ENCODE assay signal across 3 worm cellular contexts in genomic region chrIV:1838583-1838982, ce11.
TF ChIP-seq lines count a peak whose summit lies in the region.

No protein-coding gene starts in this region.

TF ChIP-seq in whole organism, L1 larva, 84 proteins besides CTCF, POLR2A, EP300 and RAD21 (continued from another document):
- peak; percentile 14 for TF ChIP-seq rnt-1 (tag; optimal IDR thresholded peaks at IDR 0.05; lab: Kevin White, UChicago)
- peak in 1 of 2 experiments; percentile 25 for TF ChIP-seq mdl-1 (tag; optimal IDR thresholded peaks at IDR 0.05; lab: Kevin White, UChicago)
- no peak for TF ChIP-seq blmp-1 (tag; optimal IDR thresholded peaks at IDR 0.05; lab: Kevin White, UChicago)
- no peak for TF ChIP-seq nhr-12 (tag; optimal IDR thresholded peaks at IDR 0.05; lab: Kevin White, UChicago)
- TF ChIP-seq aha-1 (tag; optimal IDR thresholded peaks at IDR 0.05; lab: Kevin White, UChicago) = no peak
- TF ChIP-seq unc-30 (tag; optimal IDR thresholded peaks at IDR 0.05; lab: Kevin White, UChicago) = no peak
- TF ChIP-seq unc-130 (tag; optimal IDR thresholded peaks at IDR 0.05; lab: Kevin White, UChicago) = no peak
- no peak for TF ChIP-seq hlh-4 (tag; optimal IDR thresholded peaks at IDR 0.05; lab: Kevin White, UChicago)
- no peak for TF ChIP-seq jun-1 (tag; optimal IDR thresholded peaks at IDR 0.05; lab: Kevin White, UChicago)
- TF ChIP-seq grh-1 (GFP tag; IDR thresholded peaks at IDR 0.05; lab: Robert Waterston, UW) = 0 out of 2 replicates have a peak, but pooled peaks have one; percentile 13
- no peak for TF ChIP-seq C16A3.4 (tag; optimal IDR thresholded peaks at IDR 0.05; lab: Kevin White, UChicago)
- TF ChIP-seq swsn-7 (tag; optimal IDR thresholded peaks at IDR 0.05; lab: Kevin White, UChicago) = peak; percentile 16
- peak; percentile 38 for TF ChIP-seq lin-14 (GFP tag; optimal IDR thresholded peaks at IDR 0.05; lab: Kevin White, UChicago)
- no peak for TF ChIP-seq skn-1 (tag; optimal IDR thresholded peaks at IDR 0.05; lab: Kevin White, UChicago)
- TF ChIP-seq efl-1 (optimal IDR thresholded peaks at IDR 0.05; lab: Kevin White, UChicago) = peak in 1 of 2 experiments; percentile 4
- TF ChIP-seq efl-1 (GFP tag; optimal IDR thresholded peaks at IDR 0.05 in 1 of 2; lab: Kevin White, UChicago) = peak in 1 of 2 experiments; percentile 72
- TF ChIP-seq C34B4.2 (tag; optimal IDR thresholded peaks at IDR 0.05; lab: Kevin White, UChicago) = no peak
- TF ChIP-seq elt-2 (tag; optimal IDR thresholded peaks at IDR 0.05; lab: Kevin White, UChicago) = no peak
- TF ChIP-seq hlh-17 (GFP tag; optimal IDR thresholded peaks at IDR 0.05; lab: Kevin White, UChicago; ENCODE audit: borderline replicate concordance) = no peak
- TF ChIP-seq snpc-4 (tag; optimal IDR thresholded peaks at IDR 0.05; lab: Kevin White, UChicago) = no peak
- peak in 1 of 2 experiments; percentile 5 for TF ChIP-seq lsy-2 (tag; optimal IDR thresholded peaks at IDR 0.05; lab: Kevin White, UChicago)
- TF ChIP-seq tbx-2 (tag; optimal IDR thresholded peaks at IDR 0.05; lab: Kevin White, UChicago) = no peak
- no peak for TF ChIP-seq ces-1 (GFP tag; optimal IDR thresholded peaks at IDR 0.05; lab: Kevin White, UChicago)
- TF ChIP-seq sox-4 (tag; optimal IDR thresholded peaks at IDR 0.05; lab: Kevin White, UChicago) = no peak
- no peak for TF ChIP-seq hpl-2 (GFP tag; optimal IDR thresholded peaks at IDR 0.05; lab: Kevin White, UChicago)
- TF ChIP-seq nhr-47 (tag; optimal IDR thresholded peaks at IDR 0.05; lab: Kevin White, UChicago) = peak; percentile 28
- TF ChIP-seq nhr-19 (GFP tag; conservative IDR thresholded peaks at IDR 0.05; lab: Robert Waterston, UW) = no peak
- no peak for TF ChIP-seq lir-3 (tag; optimal IDR thresholded peaks at IDR 0.05; lab: Kevin White, UChicago; ENCODE audit: poor library complexity)
- TF ChIP-seq unc-86 (tag; optimal IDR thresholded peaks at IDR 0.05; lab: Kevin White, UChicago) = no peak
- no peak for TF ChIP-seq ceh-63 (GFP tag; optimal IDR thresholded peaks at IDR 0.05; lab: Kevin White, UChicago)
- TF ChIP-seq ztf-11 (tag; optimal IDR thresholded peaks at IDR 0.05; lab: Kevin White, UChicago) = no peak
- no peak for TF ChIP-seq ceh-88 (GFP tag; IDR thresholded peaks at IDR 0.05; lab: Robert Waterston, UW)
- TF ChIP-seq snu-23 (GFP tag; optimal IDR thresholded peaks at IDR 0.05; lab: Kevin White, UChicago) = peak; percentile 23
- no peak for TF ChIP-seq pqm-1 (tag; optimal IDR thresholded peaks at IDR 0.05; lab: Kevin White, UChicago)
- no peak for TF ChIP-seq ama-1 (optimal IDR thresholded peaks at IDR 0.05; lab: Kevin White, UChicago)
- TF ChIP-seq Y116A8C.19 (tag; optimal IDR thresholded peaks at IDR 0.05; lab: Kevin White, UChicago; ENCODE audit: borderline replicate concordance) = no peak

TF ChIP-seq in whole organism, L3 larva, 47 proteins besides CTCF, POLR2A, EP300 and RAD21 (continued from another document):
- TF ChIP-seq pha-4 (tag; optimal IDR thresholded peaks at IDR 0.05; lab: Kevin White, UChicago) = peak; percentile 33

TF ChIP-seq in whole organism, L4 larva, 104 proteins besides CTCF, POLR2A, EP300 and RAD21 (continued from another document):
- TF ChIP-seq daf-8 (GFP tag; IDR thresholded peaks at IDR 0.05; lab: Robert Waterston, UW) = no peak
- no peak for TF ChIP-seq ceh-20 (GFP tag; IDR thresholded peaks at IDR 0.05; lab: Robert Waterston, UW)
- TF ChIP-seq zip-11 (GFP tag; IDR thresholded peaks at IDR 0.05; lab: Robert Waterston, UW) = no peak
- peak in 1 of 2 experiments; percentile 38 for TF ChIP-seq unc-62 (GFP tag; optimal IDR thresholded peaks at IDR 0.05 in 1 of 2; lab: Kevin White, UChicago)
- no peak for TF ChIP-seq unc-62 (tag; optimal IDR thresholded peaks at IDR 0.05; lab: Kevin White, UChicago)
- TF ChIP-seq egl-43 (GFP tag; IDR thresholded peaks at IDR 0.05; lab: Robert Waterston, UW) = 0 out of 2 replicates have a peak, but pooled peaks have one; percentile 12
- no peak for TF ChIP-seq Y105C5A.15 (GFP tag; IDR thresholded peaks at IDR 0.05; lab: Robert Waterston, UW)
- no peak for TF ChIP-seq nhr-10 (tag; optimal IDR thresholded peaks at IDR 0.05; lab: Kevin White, UChicago)
- no peak for TF ChIP-seq F26F4.8 (GFP tag; conservative IDR thresholded peaks at IDR 0.05; lab: Robert Waterston, UW)
- TF ChIP-seq zfp-2 (tag; optimal IDR thresholded peaks at IDR 0.05; lab: Kevin White, UChicago) = no peak
- TF ChIP-seq dve-1 (tag; optimal IDR thresholded peaks at IDR 0.05; lab: Kevin White, UChicago; ENCODE audit: insufficient read depth) = peak; percentile 8
- no peak for TF ChIP-seq mxl-3 (GFP tag; optimal IDR thresholded peaks at IDR 0.05; lab: Kevin White, UChicago)
- TF ChIP-seq nhr-111 (GFP tag; optimal IDR thresholded peaks at IDR 0.05; lab: Kevin White, UChicago) = no peak
- no peak for TF ChIP-seq madf-9 (GFP tag; conservative IDR thresholded peaks at IDR 0.05; lab: Robert Waterston, UW)
- TF ChIP-seq jun-1 (tag; optimal IDR thresholded peaks at IDR 0.05; lab: Kevin White, UChicago) = no peak
- TF ChIP-seq lin-15B (tag; optimal IDR thresholded peaks at IDR 0.05; lab: Kevin White, UChicago) = no peak
- no peak for TF ChIP-seq mxl-2 (GFP tag; conservative IDR thresholded peaks at IDR 0.05; lab: Robert Waterston, UW)
